Fruit fly (Drosophila melanogaster): Measurements from ENCODE around the gene gnu.

The gnu gene

DNA sequence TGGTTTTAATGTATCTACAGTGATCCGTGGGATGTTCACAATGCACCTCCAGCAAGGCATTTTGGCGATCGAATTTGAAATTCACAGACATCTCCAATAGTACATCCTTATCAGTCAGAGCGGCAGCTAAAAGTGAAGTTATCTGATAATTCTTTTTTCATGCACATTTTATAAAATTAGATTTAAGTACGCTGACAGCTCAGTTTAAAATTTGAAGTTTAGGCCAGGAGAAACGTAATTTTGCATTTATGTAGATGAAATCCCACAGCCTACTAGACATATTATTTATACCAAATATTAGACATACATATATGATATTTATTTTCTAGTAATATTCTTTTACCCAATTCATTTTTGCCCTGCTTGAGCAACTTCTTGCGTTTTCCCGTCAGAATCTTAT is 42.2 kb downstream of the gnu start, which contains the start of gene Trl:
Gene Trl, minus strand, starts transcription at position 101 of the 400 bp plus-strand sequence.
- TF ChIP-seq pad (GFP tag; optimal IDR thresholded peaks at IDR 0.05) = no peak
- no peak for TF ChIP-seq cic (GFP tag; optimal IDR thresholded peaks at IDR 0.05)
- TF ChIP-seq CG1620 (GFP tag; optimal IDR thresholded peaks at IDR 0.05) = no peak
- TF ChIP-seq kay (GFP tag; ENCODE audit: borderline replicate concordance) = peak; percentile 87

DNA sequence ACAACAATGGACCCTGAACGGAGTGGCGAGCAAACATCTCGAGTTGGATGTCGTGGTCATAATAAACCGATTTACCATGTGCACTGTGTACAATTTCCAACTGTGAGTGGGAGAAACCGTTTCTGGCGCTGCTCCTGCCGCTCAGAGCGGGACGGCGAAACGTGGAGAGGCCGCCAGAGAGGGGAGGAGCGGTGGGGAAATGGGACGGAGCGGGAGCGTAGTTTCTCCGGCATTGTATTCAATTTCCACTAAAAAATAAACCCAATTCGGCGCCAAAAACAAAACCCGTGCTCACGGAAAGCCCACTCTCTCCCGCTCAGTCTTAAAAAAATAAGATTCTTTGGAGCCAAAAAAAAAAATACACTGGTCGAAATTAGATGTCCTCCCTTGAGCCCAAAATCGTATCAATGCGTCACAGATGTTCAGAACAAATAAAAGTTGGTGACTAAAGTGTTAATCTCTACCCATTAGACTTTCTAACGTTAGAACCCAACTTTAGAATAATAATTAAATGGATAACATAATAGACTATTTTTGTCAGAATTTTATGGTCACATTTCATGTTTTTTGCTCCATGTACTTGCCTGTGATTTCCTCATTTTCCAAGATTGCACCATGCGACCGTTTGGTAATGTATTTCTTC is 43.1 kb downstream of the gnu start:
- TF ChIP-seq CG5204 (GFP tag; optimal IDR thresholded peaks at IDR 0.05) (peak; percentile 55), bab1 (GFP tag; optimal IDR thresholded peaks at IDR 0.05) (peak; percentile 58), CG14711 (tag; optimal IDR thresholded peaks at IDR 0.05) (peak; percentile 10), tj (GFP tag; optimal IDR thresholded peaks at IDR 0.05) (no peak), CG7101 (tag; optimal IDR thresholded peaks at IDR 0.05) (peak; percentile 58), pad (GFP tag; optimal IDR thresholded peaks at IDR 0.05) (peak; percentile 87), Mnt (GFP tag; optimal IDR thresholded peaks at IDR 0.05) (peak; percentile 75), Hr96 (GFP tag; optimal IDR thresholded peaks at IDR 0.05) (no peak), CG33017 (tag; optimal IDR thresholded peaks at IDR 0.05) (peak; percentile 30)

DNA sequence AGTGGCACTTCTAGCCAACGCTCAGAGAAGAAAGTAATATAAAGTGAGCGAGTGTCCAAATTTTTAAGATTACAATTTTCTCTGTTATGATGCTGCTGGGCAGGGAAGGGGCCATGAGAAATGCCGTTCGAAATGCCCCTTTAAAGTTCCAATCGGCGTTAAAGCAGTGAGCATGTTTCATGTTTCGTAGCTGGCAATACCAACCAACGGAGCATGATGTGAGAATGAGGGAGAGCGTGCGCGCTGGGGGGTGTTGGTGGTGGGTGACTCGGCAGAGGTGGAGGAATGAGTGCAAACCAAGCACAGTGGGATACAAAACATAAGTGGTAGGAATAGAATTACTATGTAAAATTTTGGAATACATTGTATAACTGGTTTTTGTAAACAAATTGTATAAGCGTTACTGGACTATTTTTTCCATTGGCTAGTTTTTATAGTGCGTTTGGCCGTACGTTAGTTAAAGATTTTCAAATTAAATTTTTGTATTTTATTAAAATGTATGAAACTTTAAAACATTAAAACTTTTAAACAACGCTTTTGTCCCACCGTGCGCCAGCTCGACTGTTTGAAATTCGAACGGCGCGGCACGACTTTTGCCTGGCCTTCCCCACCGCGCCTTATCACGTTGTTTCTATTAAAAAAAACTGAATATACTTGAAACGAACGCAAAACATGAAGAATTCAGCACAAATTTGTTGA is 43.9 kb downstream of the gnu start:
- TF ChIP-seq CG14711 (tag; optimal IDR thresholded peaks at IDR 0.05) (peak; percentile 98), CG33017 (tag; optimal IDR thresholded peaks at IDR 0.05) (peak; percentile 100), CG11617 (GFP tag; optimal IDR thresholded peaks at IDR 0.05) (peak; percentile 100), ovo (GFP tag; optimal IDR thresholded peaks at IDR 0.05) (peak; percentile 99), CG12768 (GFP tag; optimal IDR thresholded peaks at IDR 0.05) (peak; percentile 100), cic (GFP tag; optimal IDR thresholded peaks at IDR 0.05) (peak; percentile 97), toe (GFP tag; optimal IDR thresholded peaks at IDR 0.05) (peak; percentile 100), cnc (optimal IDR thresholded peaks at IDR 0.05) (peak; percentile 73 to 80), CG7101 (tag; optimal IDR thresholded peaks at IDR 0.05) (peak; percentile 100), Clk (GFP tag; optimal IDR thresholded peaks at IDR 0.05) (peak; percentile 100), bab1 (GFP tag; optimal IDR thresholded peaks at IDR 0.05) (peak; percentile 99), Crg-1 (GFP tag; optimal IDR thresholded peaks at IDR 0.05) (peak; percentile 99), Hr96 (GFP tag; optimal IDR thresholded peaks at IDR 0.05) (peak; percentile 99), CG1620 (GFP tag; optimal IDR thresholded peaks at IDR 0.05) (peak; percentile 99), CG5204 (GFP tag; optimal IDR thresholded peaks at IDR 0.05) (peak; percentile 100), CG7045 (GFP tag; optimal IDR thresholded peaks at IDR 0.05) (peak; percentile 100), Mnt (GFP tag; optimal IDR thresholded peaks at IDR 0.05) (peak; percentile 95), tj (GFP tag; optimal IDR thresholded peaks at IDR 0.05) (peak; percentile 97), pad (GFP tag; optimal IDR thresholded peaks at IDR 0.05) (peak; percentile 99), kay (GFP tag; ENCODE audit: borderline replicate concordance) (peak; percentile 99)

DNA sequence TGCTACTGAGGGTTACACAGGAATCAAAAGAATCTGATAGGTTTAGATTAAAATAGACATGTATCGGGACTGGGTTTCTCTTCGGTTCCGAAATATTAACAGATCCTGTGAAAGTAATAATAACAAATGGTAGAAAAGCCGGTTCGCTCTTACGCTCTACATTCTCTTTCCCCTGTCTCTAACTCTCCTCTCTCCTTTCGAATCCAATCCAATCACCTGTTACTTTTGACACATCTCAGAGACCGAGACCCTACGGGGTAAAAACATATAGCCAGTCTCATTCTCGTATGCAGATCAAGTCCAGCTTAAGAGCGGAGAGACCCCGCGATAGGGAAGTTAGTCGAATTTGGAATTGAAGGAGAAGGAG is 44.4 kb downstream of the gnu start:
- no peak for TF ChIP-seq bab1 (GFP tag; optimal IDR thresholded peaks at IDR 0.05)
- no peak for TF ChIP-seq pad (GFP tag; optimal IDR thresholded peaks at IDR 0.05)
- no peak for TF ChIP-seq Clk (GFP tag; optimal IDR thresholded peaks at IDR 0.05)
- TF ChIP-seq CG1620 (GFP tag; optimal IDR thresholded peaks at IDR 0.05) = no peak
- no peak for TF ChIP-seq CG11617 (GFP tag; optimal IDR thresholded peaks at IDR 0.05)
- no peak for TF ChIP-seq CG7101 (tag; optimal IDR thresholded peaks at IDR 0.05)
- no peak for TF ChIP-seq CG5204 (GFP tag; optimal IDR thresholded peaks at IDR 0.05)
- TF ChIP-seq cnc (optimal IDR thresholded peaks at IDR 0.05) = no peak
- no peak for TF ChIP-seq CG14711 (tag; optimal IDR thresholded peaks at IDR 0.05)
- no peak for TF ChIP-seq ovo (GFP tag; optimal IDR thresholded peaks at IDR 0.05)
- TF ChIP-seq CG12768 (GFP tag; optimal IDR thresholded peaks at IDR 0.05) = no peak
- TF ChIP-seq Mnt (GFP tag; optimal IDR thresholded peaks at IDR 0.05) = no peak
- no peak for TF ChIP-seq cic (GFP tag; optimal IDR thresholded peaks at IDR 0.05)
- TF ChIP-seq Hr96 (GFP tag; optimal IDR thresholded peaks at IDR 0.05) = no peak
- no peak for TF ChIP-seq Crg-1 (GFP tag; optimal IDR thresholded peaks at IDR 0.05)
- TF ChIP-seq CG33017 (tag; optimal IDR thresholded peaks at IDR 0.05) = no peak
- no peak for TF ChIP-seq tj (GFP tag; optimal IDR thresholded peaks at IDR 0.05)

DNA sequence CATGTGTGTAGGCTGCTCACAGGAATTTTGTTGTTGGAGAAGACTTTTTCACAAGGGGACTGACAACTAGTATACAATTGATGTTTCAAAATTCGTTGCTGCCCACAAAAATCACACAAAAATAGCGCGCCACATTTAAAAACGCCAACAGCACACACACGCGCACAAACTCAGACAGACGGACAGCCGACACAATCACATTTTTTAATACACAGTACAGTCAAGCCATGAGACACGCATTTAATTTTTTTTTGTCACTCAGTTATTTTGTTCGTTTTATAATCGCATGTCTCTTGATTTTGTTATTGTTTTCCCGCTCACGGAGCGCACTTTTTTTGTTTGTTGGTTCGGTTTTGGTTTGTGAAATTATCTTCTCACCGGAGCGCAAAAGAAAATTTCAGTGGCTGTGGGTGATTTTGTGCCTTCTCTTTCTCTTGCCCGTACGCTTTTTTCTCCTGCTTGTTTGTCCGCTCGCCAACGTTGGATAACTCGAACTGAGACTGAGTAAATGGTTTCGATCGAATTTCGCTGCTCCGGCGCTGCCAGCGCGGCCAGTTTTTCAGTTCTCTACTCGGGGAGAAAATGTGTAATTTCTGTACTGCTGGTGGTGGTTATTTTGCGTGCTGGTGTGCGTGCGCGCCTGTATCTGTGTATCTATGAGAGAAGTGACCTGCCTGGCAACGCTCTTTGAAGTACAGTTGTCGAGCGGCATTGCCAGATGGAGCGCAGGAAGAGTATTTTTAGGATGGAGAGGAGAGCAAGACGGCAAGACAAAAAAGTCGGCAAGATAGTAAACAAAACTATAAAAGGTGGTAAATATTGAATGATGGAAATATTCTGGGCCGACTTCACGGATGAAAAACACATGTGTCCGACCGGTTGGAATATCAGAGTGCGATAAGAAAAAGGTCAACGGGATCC is 45.4 kb downstream of the gnu start, which contains the start of gene CG42507:
Gene CG42507, minus strand, starts transcription at position 499 of the 921 bp plus-strand sequence.
- TF ChIP-seq bab1 (GFP tag; optimal IDR thresholded peaks at IDR 0.05) (peak; percentile 56), toe (GFP tag; optimal IDR thresholded peaks at IDR 0.05) (no peak), Crg-1 (GFP tag; optimal IDR thresholded peaks at IDR 0.05) (peak; percentile 67), Hr96 (GFP tag; optimal IDR thresholded peaks at IDR 0.05) (peak; percentile 64), CG1620 (GFP tag; optimal IDR thresholded peaks at IDR 0.05) (peak; percentile 35), CG12768 (GFP tag; optimal IDR thresholded peaks at IDR 0.05) (peak; percentile 34), CG7045 (GFP tag; optimal IDR thresholded peaks at IDR 0.05) (peak; percentile 4), Clk (GFP tag; optimal IDR thresholded peaks at IDR 0.05) (peak; percentile 55), kay (GFP tag; ENCODE audit: borderline replicate concordance) (peak; percentile 14), CG5204 (GFP tag; optimal IDR thresholded peaks at IDR 0.05) (no peak), cnc (optimal IDR thresholded peaks at IDR 0.05) (no peak), Mnt (GFP tag; optimal IDR thresholded peaks at IDR 0.05) (peak; percentile 71), CG7101 (tag; optimal IDR thresholded peaks at IDR 0.05) (peak; percentile 62), CG11617 (GFP tag; optimal IDR thresholded peaks at IDR 0.05) (no peak), CG14711 (tag; optimal IDR thresholded peaks at IDR 0.05) (peak; percentile 45), cic (GFP tag; optimal IDR thresholded peaks at IDR 0.05) (peak; percentile 81), tj (GFP tag; optimal IDR thresholded peaks at IDR 0.05) (no peak), ovo (GFP tag; optimal IDR thresholded peaks at IDR 0.05) (peak; percentile 75), CG33017 (tag; optimal IDR thresholded peaks at IDR 0.05) (peak; percentile 64), pad (GFP tag; optimal IDR thresholded peaks at IDR 0.05) (peak; percentile 80)

Measured in whole organism, adult.